Worm (Caenorhabditis elegans) whole organism, early embryonic: Measurements from ENCODE around the gene tag-151.

Experiments
- B0310.2 ChIP-seq: sonication (generic microtip); optimal IDR thresholded peaks from 2 replicates; lab custom pipeline; 2016; ENCODE audit warnings: mild to moderate bottlenecking, missing genetic modification characterization, missing compliant biosample characterization
- F13C5.2 ChIP-seq: sonication (generic microtip); optimal IDR thresholded peaks from 2 replicates; lab custom pipeline; 2017; ENCODE audit warnings: mild to moderate bottlenecking, missing genetic modification characterization, inconsistent platforms, missing compliant biosample characterization
- aly-1 ChIP-seq: sonication (generic microtip); optimal IDR thresholded peaks from 2 replicates; lab custom pipeline; 2016; ENCODE audit warnings: missing genetic modification characterization, missing compliant biosample characterization
- ama-1 ChIP-seq: fragments of 150-350 bp; optimal IDR thresholded peaks from 2 replicates; lab custom pipeline; 2014
- ceh-13 ChIP-seq: fragments of 200-800 bp; sonication (Bioruptor generic); optimal IDR thresholded peaks from 2 replicates; lab custom pipeline; 2018; ENCODE audit warnings: mild to moderate bottlenecking, missing genetic modification characterization, missing compliant biosample characterization
- ceh-36 ChIP-seq: sonication (generic microtip); optimal IDR thresholded peaks from 2 replicates; lab custom pipeline; 2016; ENCODE audit warnings: missing genetic modification characterization, inconsistent platforms, missing compliant biosample characterization
- ets-7 ChIP-seq: sonication (generic microtip); optimal IDR thresholded peaks from 2 replicates; lab custom pipeline; 2016; ENCODE audit warnings: missing genotype, missing genetic modification characterization, missing compliant biosample characterization
- flt-1 ChIP-seq: fragments of 200-800 bp; sonication (Bioruptor generic); IDR thresholded peaks from 2 replicates; pipeline ENCODE4 v1.3.6; 2022; ENCODE audit warnings: missing genetic modification characterization, missing compliant biosample characterization
- hmbx-1 ChIP-seq: sonication (generic microtip); optimal IDR thresholded peaks from 2 replicates; lab custom pipeline; 2016; ENCODE audit warnings: mild to moderate bottlenecking, missing genetic modification characterization, missing compliant biosample characterization
- hmg-4 ChIP-seq: fragments of 200-800 bp; sonication (Bioruptor generic); optimal IDR thresholded peaks from 2 replicates; lab custom pipeline; 2018; ENCODE audit warnings: mild to moderate bottlenecking, missing genetic modification characterization, missing compliant biosample characterization
- hnd-1 ChIP-seq: sonication (generic microtip); optimal IDR thresholded peaks from 2 replicates; lab custom pipeline; 2016; ENCODE audit warnings: missing genetic modification characterization, missing compliant biosample characterization
- pes-1 ChIP-seq: fragments of 200-800 bp; sonication (Bioruptor generic); IDR thresholded peaks from 2 replicates; pipeline ENCODE4 v1.3.6; 2022; ENCODE audit warnings: missing genetic modification reagents, missing genetic modification characterization, missing compliant biosample characterization
- scrt-1 ChIP-seq: fragments of 200-800 bp; sonication (Bioruptor generic); IDR thresholded peaks from 2 replicates; pipeline ENCODE4 v1.3.6; 2022; ENCODE audit warnings: missing genetic modification characterization, missing compliant biosample characterization
- sea-1 ChIP-seq: fragments of 200-800 bp; sonication (Bioruptor generic); conservative IDR thresholded peaks from 2 replicates; pipeline ENCODE4 v1.3.6; 2022; ENCODE audit warnings: missing genetic modification characterization, missing compliant biosample characterization
- tbx-11 ChIP-seq: fragments of 200-800 bp; sonication (Bioruptor generic); IDR thresholded peaks from 2 replicates; pipeline ENCODE4 v1.3.6; 2022; ENCODE audit warnings: missing genetic modification characterization, missing compliant biosample characterization
- tbx-37 ChIP-seq: fragments of 200-800 bp; sonication (Bioruptor generic); conservative IDR thresholded peaks from 2 replicates; pipeline ENCODE4 v1.3.6; 2022; ENCODE audit warnings: missing genetic modification reagents, missing genetic modification characterization, missing compliant biosample characterization
- tra-4 ChIP-seq: sonication (generic microtip); optimal IDR thresholded peaks from 2 replicates; lab custom pipeline; 2017; ENCODE audit warnings: missing genetic modification characterization, missing compliant biosample characterization

tag-151 gene

ce11 chrII:4758462-4758861 lies 48.4 kb downstream of the tag-151 start, which contains the start of gene F26G1.3:
TSS of gene F26G1.3 (plus strand) at chrII:4758762.
- TF ChIP-seq tbx-11 (GFP tag; lab: Robert Waterston, UW) = no peak
- TF ChIP-seq flt-1 (GFP tag; lab: Robert Waterston, UW) = no peak
- TF ChIP-seq hmbx-1 (tag; lab: Kevin White, UChicago) = no peak
- TF ChIP-seq ceh-13 = no peak
- TF ChIP-seq tbx-37 = no peak
- TF ChIP-seq hnd-1 = no peak

ce11 chrII:4759835-4760234 lies 49.8 kb downstream of the tag-151 start:
- no peak for TF ChIP-seq tra-4 (tag; lab: Kevin White, UChicago)

- no peak for TF ChIP-seq pes-1 (GFP tag; lab: Robert Waterston, UW)
- TF ChIP-seq aly-1 (tag; lab: Kevin White, UChicago) = no peak
- no peak for TF ChIP-seq ceh-13
- TF ChIP-seq hmbx-1 (tag; lab: Kevin White, UChicago) = no peak
- TF ChIP-seq F13C5.2 (tag; lab: Kevin White, UChicago) = no peak
- TF ChIP-seq ceh-36 (tag; lab: Kevin White, UChicago) = no peak
- no peak for TF ChIP-seq B0310.2 (tag; lab: Kevin White, UChicago)
- no peak for TF ChIP-seq tbx-37
- no peak for TF ChIP-seq sea-1 (GFP tag; lab: Robert Waterston, UW)
- TF ChIP-seq hmg-4 (GFP tag; lab: Kevin White, UChicago) = no peak
- TF ChIP-seq flt-1 (GFP tag; lab: Robert Waterston, UW) = no peak
- TF ChIP-seq scrt-1 (GFP tag; lab: Robert Waterston, UW) = no peak
- no peak for TF ChIP-seq ama-1 (lab: Kevin White, UChicago)
- no peak for TF ChIP-seq hnd-1
- TF ChIP-seq ets-7 (tag; lab: Kevin White, UChicago) = no peak
- TF ChIP-seq tbx-11 (GFP tag; lab: Robert Waterston, UW) = no peak
Observed at ce11 chrII:4761020-4761419, 50.9 kb downstream of the tag-151 start.

- TF ChIP-seq tbx-37 = no peak
- no peak for TF ChIP-seq tbx-11 (GFP tag; lab: Robert Waterston, UW)
- TF ChIP-seq scrt-1 (GFP tag; lab: Robert Waterston, UW) = no peak
- no peak for TF ChIP-seq tra-4 (tag; lab: Kevin White, UChicago)
- no peak for TF ChIP-seq ceh-13
- TF ChIP-seq ets-7 (tag; lab: Kevin White, UChicago) = no peak
- TF ChIP-seq hmg-4 (GFP tag; lab: Kevin White, UChicago) = no peak
- no peak for TF ChIP-seq sea-1 (GFP tag; lab: Robert Waterston, UW)
- no peak for TF ChIP-seq hmbx-1 (tag; lab: Kevin White, UChicago)
- no peak for TF ChIP-seq hnd-1
Observed at ce11 chrII:4762574-4763285, 52.7 kb downstream of the tag-151 start, which contains the start of gene F26G1.2. TSS of gene F26G1.2 (plus strand) at chrII:4763081.
